Worm (Caenorhabditis elegans) whole organism, young adult: Measurements from ENCODE around the gene Y39F10A.1.

Experiments used
- B0019.2 ChIP-seq: fragments of 200-800 bp; sonication (Bioruptor generic); conservative IDR thresholded peaks from 2 replicates; pipeline ENCODE4 v1.3.6; 2022; ENCODE audit warnings: missing genetic modification reagents, missing genetic modification characterization, missing compliant biosample characterization
- bed-2 ChIP-seq: fragments of 200-800 bp; sonication (Bioruptor generic); IDR thresholded peaks from 2 replicates; pipeline ENCODE4 v1.3.6; 2022; ENCODE audit warnings: missing genetic modification reagents, missing genetic modification characterization, missing compliant biosample characterization
- ccch-3 ChIP-seq: fragments of 200-800 bp; sonication (Bioruptor generic); optimal IDR thresholded peaks from 2 replicates; lab custom pipeline; 2018; ENCODE audit warnings: mild to moderate bottlenecking, missing genetic modification characterization, missing compliant biosample characterization
- chd-7 ChIP-seq: sonication (generic microtip); optimal IDR thresholded peaks from 2 replicates; lab custom pipeline; 2016; ENCODE audit warnings: mild to moderate bottlenecking, missing genetic modification characterization, moderate library complexity, missing compliant biosample characterization
- efl-1 ChIP-seq: fragments of 150-350 bp; optimal IDR thresholded peaks from 2 replicates; lab custom pipeline; 2014; ENCODE audit warnings: missing biosample characterization, missing genetic modification reagents, missing genetic modification characterization
- egrh-3 ChIP-seq: fragments of 200-800 bp; sonication (Bioruptor generic); IDR thresholded peaks from 2 replicates; pipeline ENCODE4 v1.3.6; 2022; ENCODE audit warnings: missing genetic modification reagents, missing genetic modification characterization, missing compliant biosample characterization
- gei-17 ChIP-seq: fragments of 200-800 bp; sonication (Bioruptor generic); optimal IDR thresholded peaks from 2 replicates; lab custom pipeline; 2018; ENCODE audit warnings: mild to moderate bottlenecking, missing genetic modification characterization, missing compliant biosample characterization
- lag-1 ChIP-seq: fragments of 200-800 bp; sonication (Bioruptor generic); IDR thresholded peaks from 2 replicates; pipeline ENCODE4 v1.3.6; 2022; ENCODE audit warnings: missing genetic modification reagents, missing genetic modification characterization, missing compliant biosample characterization
- sdz-38 ChIP-seq: sonication (generic microtip); optimal IDR thresholded peaks from 2 replicates; lab custom pipeline; 2016; ENCODE audit warnings: missing genotype, missing genetic modification characterization, missing compliant biosample characterization
- xnd-1 ChIP-seq: sonication (generic microtip); optimal IDR thresholded peaks from 2 replicates; lab custom pipeline; 2016; ENCODE audit warnings: missing genotype, missing genetic modification reagents, missing genetic modification characterization, missing compliant biosample characterization
- ztf-6 ChIP-seq: fragments of 200-800 bp; sonication (Bioruptor generic); IDR thresholded peaks from 2 replicates; pipeline ENCODE4 v1.3.6; 2022; ENCODE audit warnings: missing genetic modification reagents, missing genetic modification characterization, missing compliant biosample characterization

ce11 chrII:762942-763341, 12.2 kb upstream of the Y39F10A.1 start:
- TF ChIP-seq xnd-1 (tag; lab: Kevin White, UChicago) (no peak), lag-1 (no peak), chd-7 (tag; lab: Kevin White, UChicago) (no peak), ztf-6 (GFP tag; lab: Robert Waterston, UW) (no peak), gei-17 (no peak), B0019.2 (GFP tag; lab: Robert Waterston, UW) (no peak), ccch-3 (GFP tag; lab: Kevin White, UChicago) (no peak), egrh-3 (no peak), bed-2 (no peak), sdz-38 (tag; lab: Kevin White, UChicago) (no peak), efl-1 (GFP tag; lab: Kevin White, UChicago) (no peak)
